Fruit fly (Drosophila melanogaster) whole organism, prepupa: ENCODE results near the gene CarT.

Source experiments
- Blimp-1 ChIP-seq: fragments of 200-800 bp; sonication (Bioruptor generic); optimal IDR thresholded peaks from 3 replicates; lab custom pipeline; 2017; ENCODE audit warnings: missing biosample characterization, missing genetic modification characterization, mild to moderate bottlenecking, moderate library complexity, missing genetic modification reagents
- CG10631 ChIP-seq: fragments of 200-800 bp; sonication (Bioruptor generic); optimal IDR thresholded peaks from 2 replicates; lab custom pipeline; 2016; ENCODE audit warnings: missing biosample characterization, missing genetic modification characterization
- CG10669 ChIP-seq: fragments of 200-800 bp; sonication (Bioruptor generic); optimal IDR thresholded peaks from 3 replicates; lab custom pipeline; 2018; ENCODE audit warnings: missing biosample characterization, mild to moderate bottlenecking, missing genetic modification characterization, moderate library complexity
- CG11294 ChIP-seq: fragments of 200-800 bp; sonication (Bioruptor generic); IDR thresholded peaks from 2 replicates; pipeline ENCODE4 v1.3.6; 2022; ENCODE audit warnings: missing biosample characterization, missing genetic modification characterization
- CG11902 ChIP-seq: fragments of 200-800 bp; sonication (Bioruptor generic); optimal IDR thresholded peaks from 3 replicates; lab custom pipeline; 2016; ENCODE audit warnings: missing biosample characterization, missing genetic modification characterization
- CG15336 ChIP-seq: fragments of 200-800 bp; sonication (Bioruptor generic); IDR thresholded peaks from 2 replicates; pipeline ENCODE4 v1.3.6; 2022; ENCODE audit warnings: missing biosample characterization, missing genetic modification characterization
- CG31627 ChIP-seq: fragments of 200-800 bp; sonication (Bioruptor generic); optimal IDR thresholded peaks from 3 replicates; lab custom pipeline; 2016; ENCODE audit warnings: missing biosample characterization, missing genetic modification characterization
- CG32006 ChIP-seq: fragments of 200-800 bp; sonication (Bioruptor generic); optimal IDR thresholded peaks from 3 replicates; lab custom pipeline; 2017; ENCODE audit warnings: missing biosample characterization, mild to moderate bottlenecking, missing genetic modification characterization
- CG34406 ChIP-seq: fragments of 200-800 bp; sonication (Bioruptor generic); optimal IDR thresholded peaks from 3 replicates; lab custom pipeline; 2016; ENCODE audit warnings: missing biosample characterization, missing genetic modification characterization
- CG3919 ChIP-seq: fragments of 200-800 bp; sonication (Bioruptor generic); optimal IDR thresholded peaks from 3 replicates; lab custom pipeline; 2016; ENCODE audit warnings: missing biosample characterization, missing genetic modification characterization
- CG6163 ChIP-seq: fragments of 200-800 bp; sonication (Bioruptor generic); IDR thresholded peaks from 3 replicates; pipeline ENCODE4 v1.3.6; 2022; ENCODE audit warnings: missing biosample characterization, missing genetic modification characterization
- CG6276 ChIP-seq: fragments of 200-800 bp; sonication (Bioruptor generic); optimal IDR thresholded peaks from 2 replicates; lab custom pipeline; 2017; ENCODE audit warnings: missing biosample characterization, mild to moderate bottlenecking, missing genetic modification characterization
- CG6792 ChIP-seq: fragments of 200-800 bp; sonication (Bioruptor generic); optimal IDR thresholded peaks from 3 replicates; lab custom pipeline; 2016; ENCODE audit warnings: missing biosample characterization, missing genetic modification characterization
- CG6854 ChIP-seq: fragments of 200-800 bp; sonication (Bioruptor generic); optimal IDR thresholded peaks from 2 replicates; lab custom pipeline; 2017; ENCODE audit warnings: missing biosample characterization, mild to moderate bottlenecking, missing genetic modification characterization
- CG7368 ChIP-seq: fragments of 200-800 bp; sonication (Bioruptor generic); optimal IDR thresholded peaks from 3 replicates; lab custom pipeline; 2016; ENCODE audit warnings: missing biosample characterization, missing genetic modification characterization
- CG8119 ChIP-seq: fragments of 200-800 bp; sonication (Bioruptor generic); IDR thresholded peaks from 3 replicates; pipeline ENCODE4 v1.3.6; 2022; ENCODE audit warnings: missing biosample characterization, missing genetic modification characterization
- CG8319 ChIP-seq: fragments of 200-800 bp; sonication (Bioruptor generic); optimal IDR thresholded peaks from 3 replicates; lab custom pipeline; 2016; ENCODE audit warnings: missing biosample characterization, missing genetic modification characterization
- CG9139 ChIP-seq: fragments of 200-800 bp; sonication (Bioruptor generic); optimal IDR thresholded peaks from 3 replicates; lab custom pipeline; 2017; ENCODE audit warnings: missing biosample characterization, mild to moderate bottlenecking, missing genetic modification characterization
- Eip75B ChIP-seq: fragments of 200-800 bp; sonication (Bioruptor generic); optimal IDR thresholded peaks from 3 replicates; lab custom pipeline; 2016; ENCODE audit warnings: missing biosample characterization, missing genetic modification characterization
- Eip78C ChIP-seq: fragments of 200-800 bp; sonication (Bioruptor generic); peaks from one replicate; lab custom pipeline; 2016; ENCODE audit warnings: missing biosample characterization, missing genetic modification characterization
- Eip93F ChIP-seq: fragments of 200-800 bp; sonication (Bioruptor generic); optimal IDR thresholded peaks from 2 replicates; lab custom pipeline; 2016; ENCODE audit warnings: missing biosample characterization, mild to moderate bottlenecking, missing genetic modification characterization
- Ets96B ChIP-seq: fragments of 200-800 bp; optimal IDR thresholded peaks from 2 replicates; lab custom pipeline; 2019; ENCODE audit warnings: missing biosample characterization, mild to moderate bottlenecking, missing genetic modification characterization, moderate library complexity
- Hr38 ChIP-seq: sonication (Bioruptor generic); optimal IDR thresholded peaks from 2 replicates; lab custom pipeline; 2016; ENCODE audit warnings: missing biosample characterization, missing genetic modification characterization
- Hr39 ChIP-seq: fragments of 200-800 bp; sonication (Bioruptor generic); optimal IDR thresholded peaks from 2 replicates; lab custom pipeline; 2016; ENCODE audit warnings: missing biosample characterization, missing genetic modification characterization
- Hr4 ChIP-seq: fragments of 200-800 bp; sonication (Bioruptor generic); optimal IDR thresholded peaks from 3 replicates; lab custom pipeline; 2016; ENCODE audit warnings: missing biosample characterization, missing genetic modification characterization
- Met ChIP-seq: fragments of 200-800 bp; sonication (Bioruptor generic); optimal IDR thresholded peaks from 3 replicates; lab custom pipeline; 2016; ENCODE audit warnings: missing biosample characterization, missing genetic modification characterization
- Smox ChIP-seq: fragments of 200-800 bp; sonication (Bioruptor generic); optimal IDR thresholded peaks from 3 replicates; lab custom pipeline; 2016; ENCODE audit warnings: missing biosample characterization, missing genetic modification characterization
- Sox14 ChIP-seq: fragments of 200-800 bp; sonication (Bioruptor generic); optimal IDR thresholded peaks from 3 replicates; lab custom pipeline; 2016; ENCODE audit warnings: missing biosample characterization, missing genetic modification characterization
- Sox15 ChIP-seq: fragments of 200-800 bp; sonication (Bioruptor generic); optimal IDR thresholded peaks from 3 replicates; lab custom pipeline; 2016; ENCODE audit warnings: missing biosample characterization, missing genetic modification characterization
- achi ChIP-seq: fragments of 200-800 bp; sonication (Bioruptor generic); optimal IDR thresholded peaks from 3 replicates; lab custom pipeline; 2016; ENCODE audit warnings: missing biosample characterization, missing genetic modification characterization
- acj6 ChIP-seq: fragments of 200-800 bp; sonication (Bioruptor generic); optimal IDR thresholded peaks from 3 replicates; lab custom pipeline; 2016; ENCODE audit warnings: missing biosample characterization, missing genetic modification characterization
- eg ChIP-seq: fragments of 200-800 bp; sonication (Bioruptor generic); IDR thresholded peaks from 3 replicates; pipeline ENCODE4 v1.3.6; 2022; ENCODE audit warnings: missing biosample characterization, missing genetic modification characterization
- esn ChIP-seq: fragments of 200-800 bp; sonication (Bioruptor generic); optimal IDR thresholded peaks from 2 replicates; lab custom pipeline; 2016; ENCODE audit warnings: missing biosample characterization, mild to moderate bottlenecking, missing genetic modification characterization, moderate library complexity
- fd85E ChIP-seq: fragments of 200-800 bp; sonication (Bioruptor generic); optimal IDR thresholded peaks from 3 replicates; lab custom pipeline; 2016; ENCODE audit warnings: missing biosample characterization, missing genetic modification characterization
- fkh ChIP-seq: fragments of 200-800 bp; sonication (Bioruptor generic); optimal IDR thresholded peaks from 3 replicates; lab custom pipeline; 2017; ENCODE audit warnings: missing biosample characterization, mild to moderate bottlenecking, missing genetic modification characterization, moderate library complexity
- pdm3 ChIP-seq: fragments of 200-800 bp; sonication (Bioruptor generic); optimal IDR thresholded peaks from 3 replicates; lab custom pipeline; 2016; ENCODE audit warnings: missing biosample characterization, missing genetic modification characterization
- spab ChIP-seq: fragments of 200-800 bp; sonication (Bioruptor generic); optimal IDR thresholded peaks from 2 replicates; lab custom pipeline; 2017; ENCODE audit warnings: missing biosample characterization, mild to moderate bottlenecking, missing genetic modification characterization, missing genetic modification reagents
- svp ChIP-seq: fragments of 200-800 bp; sonication (Bioruptor generic); peaks from one replicate; lab custom pipeline; 2016; ENCODE audit warnings: missing biosample characterization, missing genetic modification characterization
- topi ChIP-seq: fragments of 200-800 bp; sonication (Bioruptor generic); optimal IDR thresholded peaks from 3 replicates; lab custom pipeline; 2016; ENCODE audit warnings: missing biosample characterization, missing genetic modification characterization
- vri ChIP-seq: fragments of 200-800 bp; sonication (Bioruptor generic); optimal IDR thresholded peaks from 3 replicates; lab custom pipeline; 2016; ENCODE audit warnings: missing biosample characterization, mild to moderate bottlenecking, missing genetic modification characterization

The CarT gene

dm6 chr2L:20695066-20695465 lies 35.0 kb downstream of the CarT start (continued):
- no peak for TF ChIP-seq esn (GFP tag; lab: Kevin White, UChicago)
- no peak for TF ChIP-seq Met
- no peak for TF ChIP-seq Hr4 (GFP tag; lab: Kevin White, UChicago)
- peak; percentile 5 for TF ChIP-seq CG34406 (GFP tag; lab: Kevin White, UChicago)
- no peak for TF ChIP-seq Ets96B (tag; lab: Kevin White, UChicago)
- TF ChIP-seq svp (GFP tag; lab: Kevin White, UChicago) = peak; percentile 19
- no peak for TF ChIP-seq Smox
- TF ChIP-seq spab (GFP tag; lab: Kevin White, UChicago) = no peak
- TF ChIP-seq CG3919 (GFP tag; lab: Kevin White, UChicago) = peak; percentile 41
- TF ChIP-seq CG8119 (GFP tag; lab: Robert Waterston, UW) = no peak
- no peak for TF ChIP-seq Hr38 (GFP tag; lab: Kevin White, UChicago)
- TF ChIP-seq Eip93F (GFP tag; lab: Kevin White, UChicago) = no peak
- TF ChIP-seq acj6 (GFP tag; lab: Kevin White, UChicago) = peak; percentile 26
- TF ChIP-seq CG6792 (GFP tag; lab: Kevin White, UChicago) = no peak
- TF ChIP-seq vri (GFP tag; lab: Kevin White, UChicago) = peak; percentile 18

DNA sequence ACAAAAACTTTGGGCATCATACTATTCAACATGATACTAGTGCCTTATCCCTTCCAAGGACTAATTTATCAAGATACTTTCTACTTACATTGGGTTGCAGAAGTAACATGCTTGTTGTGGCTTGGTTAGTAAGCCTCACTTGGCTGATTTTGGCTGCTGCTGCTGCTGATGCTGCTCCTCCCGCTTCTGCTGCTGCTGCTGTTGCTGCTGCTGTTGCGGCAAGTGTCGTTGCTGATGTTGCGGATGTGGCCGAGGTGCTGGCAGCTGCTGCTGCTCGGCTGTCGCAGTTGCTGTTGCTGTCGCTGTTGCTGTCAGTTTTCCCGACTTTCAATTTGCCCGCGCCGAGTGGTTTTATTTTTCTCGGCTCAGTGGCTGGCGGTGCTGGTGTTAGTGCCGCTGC lies 40.0 kb downstream of the CarT start:
- no peak for TF ChIP-seq pdm3
- no peak for TF ChIP-seq CG7368 (GFP tag; lab: Kevin White, UChicago)
- no peak for TF ChIP-seq Blimp-1 (GFP tag; lab: Kevin White, UChicago)
- no peak for TF ChIP-seq Met
- TF ChIP-seq fd85E (GFP tag; lab: Kevin White, UChicago) = no peak
- no peak for TF ChIP-seq CG8319 (GFP tag; lab: Kevin White, UChicago)
- no peak for TF ChIP-seq CG10631 (GFP tag; lab: Kevin White, UChicago)
- no peak for TF ChIP-seq CG6792 (GFP tag; lab: Kevin White, UChicago)

dm6 chr2L:20688722-20689121 lies 41.4 kb downstream of the CarT start:
- TF ChIP-seq spab (GFP tag; lab: Kevin White, UChicago) (no peak), CG10631 (GFP tag; lab: Kevin White, UChicago) (no peak), Sox14 (GFP tag; lab: Kevin White, UChicago) (no peak), CG31627 (no peak), CG11294 (GFP tag; lab: Robert Waterston, UW) (no peak), Hr38 (GFP tag; lab: Kevin White, UChicago) (no peak), CG11902 (GFP tag; lab: Kevin White, UChicago) (no peak), CG34406 (GFP tag; lab: Kevin White, UChicago) (no peak), Ets96B (tag; lab: Kevin White, UChicago) (no peak), fkh (GFP tag; lab: Kevin White, UChicago) (no peak), topi (GFP tag; lab: Kevin White, UChicago) (no peak), CG8119 (GFP tag; lab: Robert Waterston, UW) (no peak)

dm6 chr2L:20682136-20682733 lies 47.8 kb downstream of the CarT start, which contains the start of gene CG2617:
Gene CG2617 (plus strand): TSS chr2L:20682368.
- no peak for TF ChIP-seq esn (GFP tag; lab: Kevin White, UChicago)
- peak; percentile 38 for TF ChIP-seq Eip78C (GFP tag; lab: Kevin White, UChicago)
- TF ChIP-seq, all 60 proteins: peak for 1

DNA sequence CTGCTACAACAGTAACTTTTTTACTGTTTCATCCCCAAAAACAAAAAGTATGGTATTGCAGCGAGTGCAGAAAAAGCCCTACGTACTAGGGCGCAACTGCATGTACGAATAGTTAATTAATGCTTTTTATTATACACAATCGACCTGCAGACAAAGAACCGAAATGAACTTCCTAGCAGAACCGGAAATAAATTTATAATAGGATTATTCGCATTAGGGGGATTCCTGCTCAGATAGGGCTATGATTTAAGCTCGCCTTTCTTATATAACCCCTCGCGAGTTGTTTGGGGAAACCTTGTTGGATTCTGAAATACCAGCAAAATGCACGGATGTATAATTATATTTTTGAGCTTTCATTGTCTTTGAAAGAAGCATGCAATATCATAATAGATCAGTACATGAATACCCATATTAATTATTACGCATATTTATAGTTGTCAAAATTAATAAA lies 48.4 kb downstream of the CarT start, which contains the start of gene Cen:
Gene Cen, minus strand, starts transcription at position 199 of the 451 bp plus-strand sequence.
- no peak for TF ChIP-seq CG9139 (GFP tag; lab: Kevin White, UChicago)
- no peak for TF ChIP-seq fd85E (GFP tag; lab: Kevin White, UChicago)
- no peak for TF ChIP-seq CG6276 (GFP tag; lab: Kevin White, UChicago)
- peak; percentile 81 for TF ChIP-seq pdm3
- TF ChIP-seq Eip78C (GFP tag; lab: Kevin White, UChicago) = peak; percentile 93
- TF ChIP-seq Eip93F (GFP tag; lab: Kevin White, UChicago) = peak; percentile 22
- no peak for TF ChIP-seq Met
- TF ChIP-seq Sox15 (GFP tag; lab: Kevin White, UChicago) = peak; percentile 70
- TF ChIP-seq CG6854 (GFP tag; lab: Kevin White, UChicago) = no peak
- peak; percentile 80 for TF ChIP-seq Hr39 (GFP tag; lab: Kevin White, UChicago)
- no peak; the same call in 2 of the 3 replicates for TF ChIP-seq CG8119 (GFP tag; lab: Robert Waterston, UW)
- TF ChIP-seq CG32006 = no peak
- TF ChIP-seq CG10669 (GFP tag; lab: Kevin White, UChicago) = no peak
- TF ChIP-seq Eip75B (GFP tag; lab: Kevin White, UChicago) = peak; percentile 78
- TF ChIP-seq svp (GFP tag; lab: Kevin White, UChicago) = peak; percentile 85
- no peak for TF ChIP-seq Smox
- TF ChIP-seq CG6163 (GFP tag; lab: Robert Waterston, UW) = peak; percentile 82
- TF ChIP-seq esn (GFP tag; lab: Kevin White, UChicago) = peak; percentile 78
- TF ChIP-seq fkh (GFP tag; lab: Kevin White, UChicago) = no peak
- TF ChIP-seq vri (GFP tag; lab: Kevin White, UChicago) = no peak
- peak; percentile 74 for TF ChIP-seq CG15336 (GFP tag; lab: Robert Waterston, UW)
- TF ChIP-seq CG11902 (GFP tag; lab: Kevin White, UChicago) = peak; percentile 58
- no peak; the same call in 2 of the 3 replicates for TF ChIP-seq eg (GFP tag; lab: Robert Waterston, UW)
- TF ChIP-seq CG8319 (GFP tag; lab: Kevin White, UChicago) = peak; percentile 54
- TF ChIP-seq achi (GFP tag; lab: Kevin White, UChicago) = peak; percentile 59
